Worm (Caenorhabditis elegans) whole organism, L4 larva: ENCODE data around the gene nhr-159.

Experiments used
- daf-16 ChIP-seq, 3 experiments: sonication (generic microtip); optimal IDR thresholded peaks; 2 replicates each; lab custom pipeline; 2016 to 2017; ENCODE audit warnings: missing genetic modification characterization in 3 of 3, missing genetic modification reagents in 3 of 3, mild to moderate bottlenecking in 2 of 3, missing compliant biosample characterization in 2 of 3, missing biosample characterization in 1 of 3, moderate library complexity in 1 of 3
- dpl-1 ChIP-seq: fragments of 150-350 bp; optimal IDR thresholded peaks from 2 replicates; lab custom pipeline; 2014; ENCODE audit warnings: missing biosample characterization, missing genetic modification reagents, missing genetic modification characterization
- pha-4 ChIP-seq, 2 experiments: fragments of 150-350 bp in 1 of 2; fragments of 200-800 bp in 1 of 2; sonication (Bioruptor generic) in 1 of 2; IDR thresholded peaks in 1 of 2; optimal IDR thresholded peaks in 1 of 2; 2 replicates each; pipeline versions ENCODE4 v1.3.6 to Lab custom; 2014 to 2022; ENCODE audit warnings: missing genetic modification characterization in 2 of 2, missing genetic modification reagents in 2 of 2, missing biosample characterization in 1 of 2, missing compliant biosample characterization in 1 of 2
- snpc-4 ChIP-seq: fragments of 150-350 bp; optimal IDR thresholded peaks from 2 replicates; lab custom pipeline; 2014; ENCODE audit warnings: missing biosample characterization, missing genetic modification characterization

ce11 chrV:3857778-3858177, 20.3 kb downstream of the nhr-159 start, which contains the start of gene nhr-188:
- TF ChIP-seq daf-16 (GFP tag; optimal IDR thresholded peaks at IDR 0.05; lab: Kevin White, UChicago) = no peak
- no peak for TF ChIP-seq daf-16 (tag; optimal IDR thresholded peaks at IDR 0.05; lab: Kevin White, UChicago)
- no peak for TF ChIP-seq dpl-1 (GFP tag; lab: Kevin White, UChicago)
- TF ChIP-seq pha-4 (GFP tag; IDR thresholded peaks at IDR 0.05; lab: Robert Waterston, UW) = no peak
- no peak for TF ChIP-seq pha-4 (tag; optimal IDR thresholded peaks at IDR 0.05; lab: Kevin White, UChicago)
- TF ChIP-seq snpc-4 (tag; lab: Kevin White, UChicago) = no peak
